Fruit fly (Drosophila melanogaster): Measurements from ENCODE around the gene beat-IIIb.

DNA sequence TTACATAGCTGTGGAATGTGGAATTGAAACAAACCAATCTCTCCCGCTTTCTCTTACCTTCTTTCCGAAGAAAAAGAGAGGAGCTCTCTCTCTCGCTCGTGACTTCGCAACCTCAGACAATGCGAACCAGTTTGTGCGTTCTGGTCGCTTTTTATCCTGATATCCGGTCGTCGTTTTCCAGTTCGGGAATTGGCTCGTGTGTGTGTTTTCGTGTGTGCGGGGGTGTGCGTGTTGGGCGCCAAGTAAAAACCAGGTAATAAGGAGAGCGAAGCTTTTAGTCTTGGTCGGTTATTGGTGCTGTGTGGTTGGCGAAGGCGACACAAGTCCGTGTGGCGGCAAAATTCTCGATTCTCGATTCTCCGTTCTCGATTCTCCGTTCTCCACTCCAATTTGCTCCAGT is at the start of gene beat-IIIb:
- TF ChIP-seq cnc (optimal IDR thresholded peaks at IDR 0.05) (no peak), CG7045 (GFP tag; optimal IDR thresholded peaks at IDR 0.05) (no peak)

All from whole organism, adult.